Fruit fly (Drosophila melanogaster): ENCODE results near the gene PolE1.

The PolE1 gene

DNA sequence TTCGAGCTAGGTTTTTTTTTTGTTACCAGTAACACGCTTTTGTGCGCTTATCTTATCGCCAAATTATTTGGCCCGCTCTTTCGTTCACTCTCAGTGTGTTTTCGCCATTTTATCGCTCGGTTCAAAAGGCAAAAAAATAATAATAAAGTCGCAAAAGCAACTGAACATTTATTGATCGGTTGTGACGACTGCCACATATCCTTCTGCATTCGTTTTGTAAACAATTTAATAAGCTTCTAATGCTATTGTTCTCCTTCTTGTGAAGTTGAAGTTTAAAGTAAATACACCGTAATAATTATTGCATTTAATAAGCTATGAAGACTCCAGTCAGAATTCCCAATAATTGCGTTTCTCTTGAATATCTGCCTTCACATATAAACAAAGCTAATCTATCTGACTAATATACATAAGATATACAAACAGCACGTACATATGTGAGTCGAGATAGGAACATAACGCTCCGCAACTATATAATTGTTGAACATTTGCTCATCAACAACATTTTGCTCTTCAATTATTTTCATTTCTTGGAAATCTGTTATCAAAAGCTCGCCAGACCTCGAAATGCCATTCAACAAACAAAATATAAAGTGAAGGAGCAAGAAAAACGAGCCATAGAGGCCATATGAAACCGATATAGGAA, 10.6 kb upstream of the PolE1 start (continued):
- TF ChIP-seq Dek (tag; optimal IDR thresholded peaks at IDR 0.05) (no peak), Med (GFP tag) (peak; percentile 73), CG11695 (GFP tag; IDR thresholded peaks at IDR 0.05) (no peak), CG13624 (GFP tag; optimal IDR thresholded peaks at IDR 0.05) (peak; percentile 50), sim (GFP tag; IDR thresholded peaks at IDR 0.05) (no peak), scrt (GFP tag; optimal IDR thresholded peaks at IDR 0.05) (no peak), CG32767 (GFP tag; IDR thresholded peaks at IDR 0.05) (no peak), D19B (GFP tag; optimal IDR thresholded peaks at IDR 0.05) (peak; percentile 14), CG12071 (GFP tag; optimal IDR thresholded peaks at IDR 0.05) (no peak), CG10321 (GFP tag; IDR thresholded peaks at IDR 0.05) (no peak), C15 (GFP tag; IDR thresholded peaks at IDR 0.05) (no peak), E2f1 (GFP tag; IDR thresholded peaks at IDR 0.05) (no peak), CoRest (tag; optimal IDR thresholded peaks at IDR 0.05) (no peak), inv (GFP tag; IDR thresholded peaks at IDR 0.05; ENCODE audit: partially characterized antibody) (no peak), ftz-f1 (GFP tag; optimal IDR thresholded peaks at IDR 0.05) (no peak), Dip3 (GFP tag; optimal IDR thresholded peaks at IDR 0.05) (peak; percentile 49), CG8290 (GFP tag; optimal IDR thresholded peaks at IDR 0.05) (no peak), CG8290 (tag; optimal IDR thresholded peaks at IDR 0.05) (peak in 1 of 2 experiments; percentile 18), corto (GFP tag; optimal IDR thresholded peaks at IDR 0.05) (peak; percentile 37), pb (GFP tag; optimal IDR thresholded peaks at IDR 0.05) (no peak), chn (GFP tag; optimal IDR thresholded peaks at IDR 0.05) (no peak), repo (GFP tag; optimal IDR thresholded peaks at IDR 0.05) (no peak), slbo (GFP tag; IDR thresholded peaks at IDR 0.05) (peak; percentile 45; the same call in 1 of the 2 replicates), Deaf1 (tag; optimal IDR thresholded peaks at IDR 0.05) (no peak), CG4282 (GFP tag; optimal IDR thresholded peaks at IDR 0.05) (no peak), zfh2 (GFP tag; optimal IDR thresholded peaks at IDR 0.05) (peak; percentile 52), CG32532 (GFP tag; IDR thresholded peaks at IDR 0.05) (0 out of 2 replicates have a peak, but pooled peaks have one; percentile 27), CG16815 (GFP tag; optimal IDR thresholded peaks at IDR 0.05) (no peak), tll (GFP tag; optimal IDR thresholded peaks at IDR 0.05) (no peak), Bdp1 (GFP tag; optimal IDR thresholded peaks at IDR 0.05) (no peak), HLH54F (GFP tag; optimal IDR thresholded peaks at IDR 0.05) (peak; percentile 25), CG32772 (GFP tag; IDR thresholded peaks at IDR 0.05) (no peak), luna (GFP tag; optimal IDR thresholded peaks at IDR 0.05) (no peak), phol (tag; optimal IDR thresholded peaks at IDR 0.05) (no peak), GATAe (GFP tag; conservative IDR thresholded peaks at IDR 0.05) (peak; percentile 16; the same call in 1 of the 2 replicates), gcm2 (GFP tag; optimal IDR thresholded peaks at IDR 0.05) (no peak), grau (tag; optimal IDR thresholded peaks at IDR 0.05) (peak; percentile 26), HLH4C (GFP tag; IDR thresholded peaks at IDR 0.05; ENCODE audit: partially characterized antibody) (no peak), Bgb (GFP tag; IDR thresholded peaks at IDR 0.05; ENCODE audit: partially characterized antibody) (no peak), lilli (GFP tag; optimal IDR thresholded peaks at IDR 0.05) (peak; percentile 45), CG9817 (tag; optimal IDR thresholded peaks at IDR 0.05) (no peak), MBD-R2 (GFP tag; IDR thresholded peaks at IDR 0.05) (no peak), CG15269 (tag; optimal IDR thresholded peaks at IDR 0.05) (no peak), mirr (GFP tag; optimal IDR thresholded peaks at IDR 0.05) (peak; percentile 53), CG3995 (GFP tag; optimal IDR thresholded peaks at IDR 0.05) (no peak), ro (GFP tag; IDR thresholded peaks at IDR 0.05) (no peak), trem (tag; optimal IDR thresholded peaks at IDR 0.05) (no peak), Meics (GFP tag; optimal IDR thresholded peaks at IDR 0.05) (peak; percentile 8), H15 (GFP tag; IDR thresholded peaks at IDR 0.05) (no peak), CG17359 (tag; optimal IDR thresholded peaks at IDR 0.05) (no peak), Jarid2 (GFP tag; optimal IDR thresholded peaks at IDR 0.05) (no peak)
